Fruit fly (Drosophila melanogaster): ENCODE data around the gene Rev1.

DNA sequence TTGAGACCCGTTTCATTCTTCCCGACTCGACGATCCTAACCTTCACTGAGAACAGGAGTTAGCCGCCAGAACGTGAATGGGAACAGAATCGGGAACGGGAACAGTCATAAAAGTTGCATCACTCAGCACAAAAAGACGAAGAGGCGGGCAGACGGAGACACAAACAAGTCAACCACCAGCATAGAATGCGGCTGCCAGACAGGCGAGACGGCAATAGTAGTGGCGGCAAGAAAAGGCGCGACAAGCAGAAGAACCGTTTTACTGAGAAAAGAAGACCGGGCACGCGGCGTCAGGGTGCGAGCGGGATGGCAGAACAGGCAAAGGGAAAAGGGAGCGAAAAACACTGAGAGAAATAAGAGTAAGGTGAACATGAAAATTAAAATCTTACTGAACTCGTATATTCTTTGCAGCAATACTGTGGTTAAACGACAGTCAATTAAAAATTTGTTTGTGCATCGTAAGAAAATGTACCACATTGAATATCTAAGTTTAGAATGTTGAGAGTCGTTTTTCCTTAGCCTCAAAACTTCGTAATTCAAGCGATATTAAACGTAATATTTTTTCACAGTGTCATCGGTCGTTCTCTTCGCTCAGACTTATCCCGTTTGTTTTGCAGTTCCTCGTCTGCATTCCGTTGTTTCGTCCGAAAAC lies 13.7 kb upstream of the Rev1 start:
- TF ChIP-seq OdsH (GFP tag; optimal IDR thresholded peaks at IDR 0.05) = peak; percentile 92
- TF ChIP-seq CG32264 (GFP tag; optimal IDR thresholded peaks at IDR 0.05) = peak; percentile 64
- peak; percentile 85 for TF ChIP-seq sv (GFP tag; optimal IDR thresholded peaks at IDR 0.05)
- no peak for TF ChIP-seq jim (GFP tag; optimal IDR thresholded peaks at IDR 0.05)

Measured in whole organism, wandering third instar larva.